Fruit fly (Drosophila melanogaster) whole organism, embryonic: Measurements from ENCODE around the gene twe.

ENCODE experiments used
- Atf6 ChIP-seq: fragments of 200-800 bp; sonication (Bioruptor generic); IDR thresholded peaks from 2 replicates; pipeline ENCODE4 v1.3.6; 2022; ENCODE audit warnings: missing biosample characterization, missing genetic modification characterization
- Bdp1 ChIP-seq: fragments of 200-800 bp; sonication (Bioruptor generic); optimal IDR thresholded peaks from 3 replicates; lab custom pipeline; 2016; ENCODE audit warnings: missing biosample characterization, missing genetic modification characterization
- CG11247 ChIP-seq: fragments of 200-800 bp; sonication (Bioruptor generic); IDR thresholded peaks from 2 replicates; pipeline ENCODE4 v1.3.6; 2022; ENCODE audit warnings: missing biosample characterization, missing genetic modification characterization
- CG13424 ChIP-seq: fragments of 200-800 bp; sonication (Bioruptor generic); optimal IDR thresholded peaks from 2 replicates; lab custom pipeline; 2019; ENCODE audit warnings: missing biosample characterization, mild to moderate bottlenecking, missing genetic modification characterization, moderate library complexity
- CG17385 ChIP-seq: fragments of 200-800 bp; sonication (Bioruptor generic); optimal IDR thresholded peaks from 3 replicates; lab custom pipeline; 2018; ENCODE audit warnings: missing biosample characterization, mild to moderate bottlenecking, missing genetic modification characterization
- CG17912 ChIP-seq: fragments of 200-800 bp; sonication (Bioruptor generic); optimal IDR thresholded peaks from 2 replicates; lab custom pipeline; 2018; ENCODE audit warnings: missing biosample characterization, mild to moderate bottlenecking, missing genetic modification characterization
- CG30020 ChIP-seq: fragments of 200-800 bp; optimal IDR thresholded peaks from 2 replicates; lab custom pipeline; 2019; ENCODE audit warnings: missing biosample characterization, mild to moderate bottlenecking, missing genetic modification characterization, moderate library complexity
- CG32767 ChIP-seq: fragments of 200-800 bp; sonication (Bioruptor generic); IDR thresholded peaks from 2 replicates; pipeline ENCODE4 v1.3.6; 2022; ENCODE audit warnings: missing biosample characterization, missing genetic modification characterization
- CG3281 ChIP-seq: fragments of 200-800 bp; sonication (Bioruptor generic); optimal IDR thresholded peaks from 3 replicates; lab custom pipeline; 2017; ENCODE audit warnings: missing biosample characterization, mild to moderate bottlenecking, missing genetic modification characterization
- CG3726 ChIP-seq: fragments of 200-800 bp; sonication (Bioruptor generic); IDR thresholded peaks from 3 replicates; pipeline ENCODE4, ENCODE4 v1.3.6; 2022; ENCODE audit warnings: missing biosample characterization, missing genetic modification characterization
- CG6254 ChIP-seq: fragments of 200-800 bp; sonication (Bioruptor generic); optimal IDR thresholded peaks from 3 replicates; lab custom pipeline; 2017; ENCODE audit warnings: mild to moderate bottlenecking, missing biosample characterization, missing genetic modification reagents, missing genetic modification characterization
- CG6854 ChIP-seq: fragments of 200-800 bp; sonication (Bioruptor generic); optimal IDR thresholded peaks from 3 replicates; lab custom pipeline; 2017; ENCODE audit warnings: missing biosample characterization, mild to moderate bottlenecking, missing genetic modification characterization
- CG8388 ChIP-seq: fragments of 200-800 bp; sonication (Bioruptor generic); optimal IDR thresholded peaks from 2 replicates; lab custom pipeline; 2019; ENCODE audit warnings: missing biosample characterization, mild to moderate bottlenecking, missing genetic modification characterization, moderate library complexity
- Doc2 ChIP-seq: fragments of 200-800 bp; sonication (Bioruptor generic); IDR thresholded peaks from 2 replicates; pipeline ENCODE4 v1.3.6; 2022; ENCODE audit warnings: missing biosample characterization, missing genetic modification characterization
- Ets65A ChIP-seq: fragments of 200-800 bp; sonication (Bioruptor generic); peaks from one replicate; lab custom pipeline; 2016; ENCODE audit warnings: missing biosample characterization, missing genetic modification characterization
- Fer2 ChIP-seq: fragments of 200-800 bp; sonication (Bioruptor generic); optimal IDR thresholded peaks from 2 replicates; lab custom pipeline; 2018; ENCODE audit warnings: missing biosample characterization, mild to moderate bottlenecking, missing genetic modification characterization, moderate library complexity
- Gug ChIP-seq: fragments of 200-800 bp; sonication (Bioruptor generic); IDR thresholded peaks from 4 replicates; pipeline ENCODE4 v1.3.6; 2022; ENCODE audit warnings: missing biosample characterization, missing genetic modification characterization
- H2.0 ChIP-seq: fragments of 200-800 bp; sonication (Bioruptor generic); IDR thresholded peaks from 2 replicates; pipeline ENCODE4 v1.3.6; 2022; ENCODE audit warnings: missing biosample characterization, missing genetic modification characterization
- HmgZ ChIP-seq: fragments of 200-800 bp; sonication (Bioruptor generic); optimal IDR thresholded peaks from 2 replicates; lab custom pipeline; 2018; ENCODE audit warnings: missing biosample characterization, mild to moderate bottlenecking, missing genetic modification characterization
- MESR4 ChIP-seq: fragments of 200-800 bp; sonication (Bioruptor generic); optimal IDR thresholded peaks from 2 replicates; lab custom pipeline; 2018; ENCODE audit warnings: missing biosample characterization, mild to moderate bottlenecking, missing genetic modification characterization, moderate library complexity
- Nf-YC ChIP-seq: fragments of 200-800 bp; optimal IDR thresholded peaks from 3 replicates; lab custom pipeline; 2019; ENCODE audit warnings: missing biosample characterization, mild to moderate bottlenecking, missing genetic modification characterization, moderate library complexity
- Spps ChIP-seq: fragments of 200-800 bp; sonication (Bioruptor generic); optimal IDR thresholded peaks from 2 replicates; lab custom pipeline; 2018; ENCODE audit warnings: missing biosample characterization, mild to moderate bottlenecking, missing genetic modification characterization
- al ChIP-seq: fragments of 200-800 bp; sonication (Bioruptor generic); IDR thresholded peaks from 2 replicates; pipeline ENCODE4 v1.3.6; 2022; ENCODE audit warnings: missing biosample characterization, missing genetic modification characterization
- bigmax ChIP-seq: fragments of 200-800 bp; sonication (Bioruptor generic); optimal IDR thresholded peaks from 2 replicates; lab custom pipeline; 2018; ENCODE audit warnings: missing biosample characterization, mild to moderate bottlenecking, missing genetic modification characterization
- cato ChIP-seq: fragments of 200-800 bp; sonication (Bioruptor generic); optimal IDR thresholded peaks from 2 replicates; lab custom pipeline; 2016; ENCODE audit warnings: missing biosample characterization, missing genetic modification characterization, borderline replicate concordance
- caup ChIP-seq: fragments of 200-800 bp; sonication (Bioruptor generic); optimal IDR thresholded peaks from 3 replicates; lab custom pipeline; 2017; ENCODE audit warnings: missing biosample characterization, mild to moderate bottlenecking, missing genetic modification characterization, moderate library complexity; ENCODE audit not compliant: severe bottlenecking
- dmrt11E ChIP-seq: fragments of 200-800 bp; sonication (Bioruptor generic); optimal IDR thresholded peaks from 3 replicates; lab custom pipeline; 2018; ENCODE audit warnings: missing biosample characterization, mild to moderate bottlenecking, missing genetic modification characterization, moderate library complexity
- dmrt99B ChIP-seq: fragments of 200-800 bp; sonication (Bioruptor generic); optimal IDR thresholded peaks from 2 replicates; lab custom pipeline; 2018; ENCODE audit warnings: missing biosample characterization, mild to moderate bottlenecking, missing genetic modification characterization, moderate library complexity
- dysf ChIP-seq: fragments of 200-800 bp; sonication (Bioruptor generic); IDR thresholded peaks from 3 replicates; pipeline ENCODE4 v1.3.6; 2022; ENCODE audit warnings: missing biosample characterization, missing genetic modification characterization
- emc ChIP-seq: fragments of 200-800 bp; sonication (Bioruptor generic); optimal IDR thresholded peaks from 2 replicates; lab custom pipeline; 2016; ENCODE audit warnings: missing biosample characterization, missing genetic modification characterization
- fd3F ChIP-seq: fragments of 200-800 bp; sonication (Bioruptor generic); optimal IDR thresholded peaks from 2 replicates; lab custom pipeline; 2018; ENCODE audit warnings: missing biosample characterization, mild to moderate bottlenecking, missing genetic modification characterization, moderate library complexity
- jing ChIP-seq: fragments of 200-800 bp; sonication (Bioruptor generic); optimal IDR thresholded peaks from 2 replicates; lab custom pipeline; 2018; ENCODE audit warnings: missing biosample characterization, mild to moderate bottlenecking, missing genetic modification characterization
- klu ChIP-seq: fragments of 200-800 bp; sonication (Bioruptor generic); IDR thresholded peaks from 2 replicates; pipeline ENCODE4 v1.3.6; 2022; ENCODE audit warnings: missing biosample characterization, missing genetic modification characterization
- nerfin-2 ChIP-seq: fragments of 200-800 bp; sonication (Bioruptor generic); IDR thresholded peaks from 2 replicates; pipeline ENCODE4 v1.3.6; 2022; ENCODE audit warnings: missing biosample characterization, missing genetic modification characterization; ENCODE audit not compliant: partially characterized antibody
- pfk ChIP-seq: fragments of 200-800 bp; sonication (Bioruptor generic); optimal IDR thresholded peaks from 2 replicates; lab custom pipeline; 2018; ENCODE audit warnings: missing biosample characterization, mild to moderate bottlenecking, missing genetic modification characterization, moderate library complexity
- psq ChIP-seq: fragments of 200-800 bp; sonication (Bioruptor generic); optimal IDR thresholded peaks from 2 replicates; lab custom pipeline; 2017; ENCODE audit warnings: missing biosample characterization, missing genetic modification characterization
- rib ChIP-seq: fragments of 200-800 bp; sonication (Bioruptor generic); IDR thresholded peaks from 2 replicates; pipeline ENCODE4 v1.3.6; 2022; ENCODE audit warnings: missing biosample characterization, missing genetic modification characterization
- row ChIP-seq: fragments of 200-800 bp; sonication (Bioruptor generic); IDR thresholded peaks from 3 replicates; pipeline ENCODE4 v1.3.6; 2022; ENCODE audit warnings: missing biosample characterization, missing genetic modification characterization
- sc ChIP-seq, 3 experiments: fragments of >200 bp in 2 of 3; fragments of 200-800 bp in 1 of 3; sonication (Bioruptor generic) in 1 of 3; optimal IDR thresholded peaks; 2 replicates in 2 of 3; 3 replicates in 1 of 3; lab custom pipeline; 2017; ENCODE audit warnings: mild to moderate bottlenecking in 1 of 3, missing biosample characterization in 1 of 3, missing genetic modification characterization in 1 of 3, missing genetic modification reagents in 1 of 3
- sd ChIP-seq: fragments of 200-800 bp; sonication (Bioruptor generic); optimal IDR thresholded peaks from 3 replicates; lab custom pipeline; 2018; ENCODE audit warnings: missing biosample characterization, mild to moderate bottlenecking, missing genetic modification characterization, moderate library complexity
- sob ChIP-seq: fragments of 200-800 bp; sonication (Bioruptor generic); IDR thresholded peaks from 2 replicates; pipeline ENCODE4 v1.3.6; 2022; ENCODE audit warnings: missing biosample characterization, missing genetic modification characterization
- stc ChIP-seq: fragments of 200-800 bp; sonication (Bioruptor generic); IDR thresholded peaks from 2 replicates; pipeline ENCODE4 v1.3.6; 2022; ENCODE audit warnings: missing biosample characterization, missing genetic modification characterization
- tap ChIP-seq: fragments of 200-800 bp; optimal IDR thresholded peaks from 3 replicates; lab custom pipeline; 2019; ENCODE audit warnings: missing biosample characterization, mild to moderate bottlenecking, missing genetic modification characterization, moderate library complexity
- trh ChIP-seq: fragments of 200-800 bp; sonication (Bioruptor generic); optimal IDR thresholded peaks from 2 replicates; lab custom pipeline; 2016; ENCODE audit warnings: missing biosample characterization, missing genetic modification characterization
- vnd ChIP-seq: fragments of 200-800 bp; sonication (Bioruptor generic); IDR thresholded peaks from 3 replicates; pipeline ENCODE4 v1.3.6; 2022; ENCODE audit warnings: missing biosample characterization, missing genetic modification characterization; ENCODE audit not compliant: partially characterized antibody
- wdn ChIP-seq: fragments of 200-800 bp; sonication (Bioruptor generic); IDR thresholded peaks from 2 replicates; pipeline ENCODE4 v1.3.6; 2022; ENCODE audit warnings: missing biosample characterization, missing genetic modification characterization
- yki ChIP-seq: fragments of >200 bp; optimal IDR thresholded peaks from 3 replicates; lab custom pipeline; 2018
- zfh1 ChIP-seq: fragments of 200-800 bp; sonication (Bioruptor generic); IDR thresholded peaks from 3 replicates; pipeline ENCODE4 v1.3.6; 2022; ENCODE audit warnings: missing biosample characterization, missing genetic modification characterization

The twe gene

DNA sequence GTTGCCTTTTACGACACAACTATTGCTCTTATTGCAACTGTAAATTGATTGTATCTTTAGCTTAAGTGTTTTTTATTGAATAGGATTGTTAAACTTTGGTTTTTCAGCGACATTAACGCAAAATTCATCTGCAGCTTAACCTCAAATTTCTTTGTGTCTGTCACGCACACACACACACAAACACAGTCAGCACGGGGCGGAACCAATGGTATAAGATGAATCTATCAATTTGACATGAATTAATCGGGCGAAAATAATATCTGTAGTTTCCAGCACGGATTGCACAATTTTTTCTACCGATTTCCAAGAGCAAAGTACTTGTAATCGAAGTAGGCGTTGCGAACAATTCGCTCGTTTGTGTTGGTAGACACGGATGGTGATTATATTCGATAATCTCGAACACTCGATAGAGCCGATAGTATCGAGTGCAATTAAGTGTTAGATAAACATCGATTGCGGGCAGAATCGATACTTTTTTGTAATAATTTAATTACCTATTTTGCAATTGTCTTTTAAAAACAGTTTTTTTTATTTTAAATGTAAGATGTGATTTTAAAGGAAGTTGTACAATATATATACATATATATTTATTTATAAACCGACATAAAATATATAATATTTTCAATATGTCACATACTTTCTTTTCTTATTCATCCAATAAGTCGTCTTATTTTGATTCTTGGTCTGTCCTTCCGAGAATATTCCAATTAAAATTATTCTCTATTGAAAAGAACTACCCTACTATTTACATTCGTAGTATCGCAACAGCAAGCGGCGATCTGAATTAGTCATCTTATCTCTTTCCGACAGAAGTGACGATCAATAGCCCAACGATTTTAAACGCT, 4.2 kb downstream of the twe start, which contains the start of the genes PRL-1 and EndoGI (continued):
- TF ChIP-seq row (GFP tag; lab: Robert Waterston, UW): peak; percentile 93
- TF ChIP-seq sd (tag; lab: Kevin White, UChicago): peak; percentile 48
- TF ChIP-seq jing (GFP tag; lab: Kevin White, UChicago): no peak
- no peak for TF ChIP-seq Doc2 (GFP tag; lab: Robert Waterston, UW)
- peak; percentile 87 for TF ChIP-seq tap
- no peak for TF ChIP-seq emc (GFP tag; lab: Kevin White, UChicago)
- TF ChIP-seq nerfin-2: peak; percentile 100
- peak; percentile 84 for TF ChIP-seq stc (GFP tag; lab: Robert Waterston, UW)
- TF ChIP-seq CG3281 (GFP tag; lab: Kevin White, UChicago): peak; percentile 77
- TF ChIP-seq yki (lab: Kevin White, UChicago): no peak
- TF ChIP-seq Nf-YC (tag; lab: Kevin White, UChicago): peak; percentile 86
- peak; percentile 74 for TF ChIP-seq sob (GFP tag; lab: Robert Waterston, UW)
- TF ChIP-seq CG8388 (GFP tag; lab: Kevin White, UChicago): peak; percentile 77
- TF ChIP-seq CG6254: peak; percentile 69
- peak; percentile 49 for TF ChIP-seq trh (GFP tag; lab: Kevin White, UChicago)
- peak; percentile 75 for TF ChIP-seq Atf6 (GFP tag; lab: Robert Waterston, UW)
- TF ChIP-seq bigmax (GFP tag; lab: Kevin White, UChicago): peak; percentile 98
- TF ChIP-seq psq: peak; percentile 36
- peak; percentile 17 for TF ChIP-seq cato (GFP tag; lab: Kevin White, UChicago)
- peak; percentile 66 for TF ChIP-seq Ets65A
- peak; percentile 71 for TF ChIP-seq caup (GFP tag; lab: Kevin White, UChicago)
- TF ChIP-seq Gug (GFP tag; lab: Robert Waterston, UW): no peak; the same call in 3 of the 4 replicates
- TF ChIP-seq CG11247 (GFP tag; lab: Robert Waterston, UW): no peak
- TF ChIP-seq wdn (GFP tag; lab: Robert Waterston, UW): peak; percentile 71
- peak; percentile 68 for TF ChIP-seq CG6854 (GFP tag; lab: Kevin White, UChicago)
- peak; percentile 74; the same call in 1 of the 2 replicates for TF ChIP-seq al (GFP tag; lab: Robert Waterston, UW)
- TF ChIP-seq CG17912 (GFP tag; lab: Kevin White, UChicago): no peak
- TF ChIP-seq MESR4 (GFP tag; lab: Kevin White, UChicago): peak; percentile 94
- TF ChIP-seq sc (optimal IDR thresholded peaks at IDR 0.05; lab: Kevin White, UChicago): no peak
- no peak for TF ChIP-seq sc (GFP tag; optimal IDR thresholded peaks at IDR 0.05; lab: Kevin White, UChicago)
- peak; percentile 36 for TF ChIP-seq HmgZ (tag; lab: Kevin White, UChicago)
- TF ChIP-seq Bdp1 (GFP tag; lab: Kevin White, UChicago): no peak
- peak; percentile 84 for TF ChIP-seq CG17385 (GFP tag; lab: Kevin White, UChicago)
- TF ChIP-seq klu (GFP tag; lab: Robert Waterston, UW): no peak; the same call in 1 of the 2 replicates
- peak; percentile 100 for TF ChIP-seq vnd (GFP tag; lab: Robert Waterston, UW)
- peak; percentile 80 for TF ChIP-seq H2.0
- peak; percentile 45; the same call in 1 of the 2 replicates for TF ChIP-seq rib (GFP tag; lab: Robert Waterston, UW)
- peak; percentile 85 for TF ChIP-seq CG13424
- peak; percentile 74 for TF ChIP-seq CG30020
- TF ChIP-seq CG3726 (GFP tag; lab: Robert Waterston, UW): no peak; the same call in 2 of the 3 replicates
- peak; percentile 68 for TF ChIP-seq Fer2 (tag; lab: Kevin White, UChicago)
- peak; percentile 74; the same call in 2 of the 3 replicates for TF ChIP-seq zfh1
- peak; percentile 83 for TF ChIP-seq fd3F (GFP tag; lab: Kevin White, UChicago)
- no peak for TF ChIP-seq dmrt99B (tag; lab: Kevin White, UChicago)
- peak; percentile 53 for TF ChIP-seq dmrt11E (tag; lab: Kevin White, UChicago)
- peak; percentile 69; the same call in 1 of the 2 replicates for TF ChIP-seq CG32767 (GFP tag; lab: Robert Waterston, UW)
- peak; percentile 79; the same call in 1 of the 3 replicates for TF ChIP-seq dysf (GFP tag; lab: Robert Waterston, UW)
- no peak for TF ChIP-seq pfk
- peak; percentile 42 for TF ChIP-seq Spps
